Fruit fly (Drosophila melanogaster) whole organism, prepupa: ENCODE measurements around the gene Tmtc4.

ENCODE experiments used
- CG10669 ChIP-seq: fragments of 200-800 bp; sonication (Bioruptor generic); optimal IDR thresholded peaks from 3 replicates; lab custom pipeline; 2018; ENCODE audit warnings: missing biosample characterization, mild to moderate bottlenecking, missing genetic modification characterization, moderate library complexity
- CG4318 ChIP-seq: fragments of 200-800 bp; sonication (Bioruptor generic); optimal IDR thresholded peaks from 3 replicates; lab custom pipeline; 2017; ENCODE audit warnings: missing biosample characterization, mild to moderate bottlenecking, missing genetic modification characterization
- Sox14 ChIP-seq: fragments of 200-800 bp; sonication (Bioruptor generic); optimal IDR thresholded peaks from 3 replicates; lab custom pipeline; 2016; ENCODE audit warnings: missing biosample characterization, missing genetic modification characterization
- achi ChIP-seq: fragments of 200-800 bp; sonication (Bioruptor generic); optimal IDR thresholded peaks from 3 replicates; lab custom pipeline; 2016; ENCODE audit warnings: missing biosample characterization, missing genetic modification characterization

dm6 chr3R:15309924-15310323 is 41.1 kb upstream of the Tmtc4 start, which contains the start of gene Tm2:
- TF ChIP-seq achi (GFP tag; lab: Kevin White, UChicago) = no peak
- no peak for TF ChIP-seq CG4318 (GFP tag; lab: Kevin White, UChicago)
- TF ChIP-seq CG10669 (GFP tag; lab: Kevin White, UChicago) = no peak
- no peak for TF ChIP-seq Sox14 (GFP tag; lab: Kevin White, UChicago)
